Worm (Caenorhabditis elegans) whole organism, late embryonic: ENCODE data around the gene K10H10.10.

Source experiments
- C08G9.2 ChIP-seq: sonication (generic microtip); optimal IDR thresholded peaks from 2 replicates; lab custom pipeline; 2016; ENCODE audit warnings: mild to moderate bottlenecking, missing genetic modification characterization, moderate library complexity, missing compliant biosample characterization
- C38D4.7 ChIP-seq: fragments of 200-800 bp; sonication (Bioruptor generic); optimal IDR thresholded peaks from 2 replicates; lab custom pipeline; 2018; ENCODE audit warnings: mild to moderate bottlenecking, missing genetic modification characterization, moderate library complexity, missing compliant biosample characterization
- K02D7.2 ChIP-seq: sonication (generic microtip); optimal IDR thresholded peaks from 2 replicates; lab custom pipeline; 2017; ENCODE audit warnings: mild to moderate bottlenecking, missing genetic modification characterization, missing compliant biosample characterization
- T23F11.4 ChIP-seq: fragments of 200-800 bp; sonication (Bioruptor generic); optimal IDR thresholded peaks from 2 replicates; lab custom pipeline; 2018; ENCODE audit warnings: mild to moderate bottlenecking, missing genetic modification characterization, missing compliant biosample characterization
- ahr-1 ChIP-seq: sonication (generic microtip); optimal IDR thresholded peaks from 2 replicates; lab custom pipeline; 2016; ENCODE audit warnings: missing genetic modification characterization, missing compliant biosample characterization
- ama-1 ChIP-seq: fragments of 150-350 bp; optimal IDR thresholded peaks from 2 replicates; lab custom pipeline; 2014
- ceh-18 ChIP-seq: sonication (generic microtip); optimal IDR thresholded peaks from 2 replicates; lab custom pipeline; 2016; ENCODE audit warnings: missing genetic modification characterization, missing compliant biosample characterization
- ceh-19 ChIP-seq: fragments of 200-800 bp; sonication (Bioruptor generic); optimal IDR thresholded peaks from 2 replicates; lab custom pipeline; 2018; ENCODE audit warnings: mild to moderate bottlenecking, missing genetic modification characterization, missing compliant biosample characterization
- ceh-2 ChIP-seq: sonication (generic microtip); optimal IDR thresholded peaks from 2 replicates; lab custom pipeline; 2016; ENCODE audit warnings: missing genotype, missing genetic modification characterization, missing compliant biosample characterization
- ceh-24 ChIP-seq: sonication (generic microtip); optimal IDR thresholded peaks from 2 replicates; lab custom pipeline; 2016; ENCODE audit warnings: mild to moderate bottlenecking, missing genetic modification characterization, missing compliant biosample characterization
- ceh-31 ChIP-seq: sonication (generic microtip); optimal IDR thresholded peaks from 2 replicates; lab custom pipeline; 2016; ENCODE audit warnings: missing genetic modification characterization, missing compliant biosample characterization
- ceh-34 ChIP-seq: sonication (generic microtip); optimal IDR thresholded peaks from 2 replicates; lab custom pipeline; 2016; ENCODE audit warnings: mild to moderate bottlenecking, missing genetic modification characterization, missing compliant biosample characterization
- ceh-45 ChIP-seq: fragments of 200-800 bp; sonication (Bioruptor generic); IDR thresholded peaks from 2 replicates; pipeline ENCODE4 v1.3.6; 2022; ENCODE audit warnings: missing genetic modification reagents, missing genetic modification characterization, missing compliant biosample characterization
- ceh-9 ChIP-seq: sonication (generic microtip); optimal IDR thresholded peaks from 2 replicates; lab custom pipeline; 2016; ENCODE audit warnings: mild to moderate bottlenecking, missing genetic modification characterization, inconsistent platforms, missing compliant biosample characterization
- che-1 ChIP-seq: sonication (generic microtip); optimal IDR thresholded peaks from 2 replicates; lab custom pipeline; 2016; ENCODE audit warnings: mild to moderate bottlenecking, missing genetic modification characterization, missing compliant biosample characterization
- dve-1 ChIP-seq: sonication (generic microtip); optimal IDR thresholded peaks from 2 replicates; lab custom pipeline; 2017; ENCODE audit warnings: antibody characterized with exemption, mild to moderate bottlenecking, missing genetic modification characterization, missing compliant biosample characterization
- elt-2 ChIP-seq: sonication (generic microtip); optimal IDR thresholded peaks from 2 replicates; lab custom pipeline; 2016; ENCODE audit warnings: missing genetic modification reagents, missing genetic modification characterization, missing compliant biosample characterization
- elt-4 ChIP-seq: sonication (generic microtip); optimal IDR thresholded peaks from 2 replicates; lab custom pipeline; 2016; ENCODE audit warnings: missing genetic modification characterization, missing compliant biosample characterization
- ets-4 ChIP-seq: sonication (generic microtip); optimal IDR thresholded peaks from 2 replicates; lab custom pipeline; 2016; ENCODE audit warnings: missing genetic modification characterization, missing compliant biosample characterization
- eyg-1 ChIP-seq: sonication (generic microtip); optimal IDR thresholded peaks from 2 replicates; lab custom pipeline; 2016; ENCODE audit warnings: missing genotype, missing genetic modification characterization, missing compliant biosample characterization
- fax-1 ChIP-seq: sonication (generic microtip); optimal IDR thresholded peaks from 2 replicates; lab custom pipeline; 2016; ENCODE audit warnings: missing genotype, missing genetic modification characterization, missing compliant biosample characterization
- hlh-13 ChIP-seq: fragments of 200-800 bp; sonication (Bioruptor generic); optimal IDR thresholded peaks from 2 replicates; lab custom pipeline; 2018; ENCODE audit warnings: mild to moderate bottlenecking, missing genetic modification characterization, missing compliant biosample characterization
- hlh-6 ChIP-seq: sonication (generic microtip); optimal IDR thresholded peaks from 2 replicates; lab custom pipeline; 2016; ENCODE audit warnings: missing genotype, missing genetic modification characterization, missing compliant biosample characterization
- lim-6 ChIP-seq: sonication (generic microtip); optimal IDR thresholded peaks from 2 replicates; lab custom pipeline; 2016; ENCODE audit warnings: missing genetic modification characterization, missing compliant biosample characterization
- lin-11 ChIP-seq: fragments of 200-800 bp; sonication (Bioruptor generic); optimal IDR thresholded peaks from 2 replicates; lab custom pipeline; 2018; ENCODE audit warnings: mild to moderate bottlenecking, missing genetic modification characterization, missing compliant biosample characterization
- mec-3 ChIP-seq: sonication (generic microtip); optimal IDR thresholded peaks from 2 replicates; lab custom pipeline; 2016; ENCODE audit warnings: borderline replicate concordance, missing genetic modification characterization, missing compliant biosample characterization
- nfya-1 ChIP-seq: sonication (generic microtip); optimal IDR thresholded peaks from 2 replicates; lab custom pipeline; 2017; ENCODE audit warnings: missing genetic modification characterization, mild to moderate bottlenecking, missing compliant biosample characterization, antibody characterized with exemption, moderate library complexity
- nhr-11 ChIP-seq: fragments of 150-350 bp; optimal IDR thresholded peaks from 2 replicates; lab custom pipeline; 2014; ENCODE audit warnings: missing biosample characterization, missing genetic modification characterization
- nhr-232 ChIP-seq: sonication (generic microtip); optimal IDR thresholded peaks from 2 replicates; lab custom pipeline; 2016; ENCODE audit warnings: missing genetic modification characterization, missing compliant biosample characterization
- npax-4 ChIP-seq: sonication (generic microtip); optimal IDR thresholded peaks from 2 replicates; lab custom pipeline; 2016; ENCODE audit warnings: missing genetic modification characterization, missing compliant biosample characterization
- pag-3 ChIP-seq: sonication (generic microtip); optimal IDR thresholded peaks from 2 replicates; lab custom pipeline; 2016; ENCODE audit warnings: missing compliant biosample characterization, missing genetic modification characterization, borderline replicate concordance
- pha-2 ChIP-seq: sonication (generic microtip); optimal IDR thresholded peaks from 2 replicates; lab custom pipeline; 2017; ENCODE audit warnings: mild to moderate bottlenecking, missing genetic modification characterization, missing compliant biosample characterization
- pros-1 ChIP-seq: fragments of 150-350 bp; optimal IDR thresholded peaks from 2 replicates; lab custom pipeline; 2014; ENCODE audit warnings: missing biosample characterization, missing genetic modification reagents, missing genetic modification characterization
- ref-2 ChIP-seq: sonication (generic microtip); optimal IDR thresholded peaks from 2 replicates; lab custom pipeline; 2016; ENCODE audit warnings: missing genetic modification characterization, missing compliant biosample characterization
- rnt-1 ChIP-seq: sonication (generic microtip); optimal IDR thresholded peaks from 2 replicates; lab custom pipeline; 2016; ENCODE audit warnings: missing genetic modification characterization, missing compliant biosample characterization
- sdc-2 ChIP-seq: sonication (generic microtip); optimal IDR thresholded peaks from 2 replicates; lab custom pipeline; 2016; ENCODE audit warnings: missing genotype, missing genetic modification characterization, missing compliant biosample characterization
- sox-4 ChIP-seq: sonication (generic microtip); optimal IDR thresholded peaks from 2 replicates; lab custom pipeline; 2017; ENCODE audit warnings: mild to moderate bottlenecking, missing genetic modification characterization, inconsistent platforms, missing compliant biosample characterization
- syd-9 ChIP-seq: sonication (generic microtip); optimal IDR thresholded peaks from 2 replicates; lab custom pipeline; 2016; ENCODE audit warnings: mild to moderate bottlenecking, missing genetic modification characterization, moderate library complexity, missing compliant biosample characterization
- tbx-7 ChIP-seq: sonication (generic microtip); optimal IDR thresholded peaks from 2 replicates; lab custom pipeline; 2016; ENCODE audit warnings: missing genotype, missing genetic modification characterization, missing compliant biosample characterization
- ttx-3 ChIP-seq: sonication (generic microtip); optimal IDR thresholded peaks from 2 replicates; lab custom pipeline; 2016; ENCODE audit warnings: missing genetic modification reagents, missing genetic modification characterization, missing compliant biosample characterization
- unc-42 ChIP-seq: sonication (generic microtip); optimal IDR thresholded peaks from 2 replicates; lab custom pipeline; 2016; ENCODE audit warnings: missing genotype, missing genetic modification characterization, missing compliant biosample characterization
- unc-86 ChIP-seq: sonication (generic microtip); optimal IDR thresholded peaks from 2 replicates; lab custom pipeline; 2016; ENCODE audit warnings: missing genetic modification characterization, missing compliant biosample characterization
- ztf-16 ChIP-seq: sonication (generic microtip); optimal IDR thresholded peaks from 2 replicates; lab custom pipeline; 2017; ENCODE audit warnings: missing genetic modification characterization, missing compliant biosample characterization

Gene K10H10.10

DNA sequence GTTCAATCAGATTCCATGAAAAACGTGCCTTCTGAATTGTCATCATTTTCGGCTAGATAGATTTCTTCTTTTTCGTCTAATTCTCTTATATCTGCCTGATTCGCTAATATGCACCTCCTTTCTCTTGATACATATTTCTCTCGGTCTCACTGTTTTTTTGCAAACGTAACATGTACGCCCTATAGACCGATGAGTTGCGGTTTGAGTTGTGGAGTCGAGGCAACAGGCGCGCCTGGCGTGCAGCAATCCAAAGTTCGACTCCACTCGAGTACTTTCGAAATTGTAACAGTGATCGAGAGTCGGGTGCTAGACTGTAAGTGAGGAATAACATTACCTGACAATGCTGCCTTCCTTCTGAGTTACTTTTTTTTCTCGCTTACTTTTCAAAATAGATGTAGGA is 10.8 kb upstream of the K10H10.10 start (continued):
- peak; percentile 86 for TF ChIP-seq che-1 (tag; lab: Kevin White, UChicago)
- TF ChIP-seq lim-6: no peak
- peak; percentile 43 for TF ChIP-seq ceh-9 (tag; lab: Kevin White, UChicago)
- TF ChIP-seq ceh-34 (tag; lab: Kevin White, UChicago): peak; percentile 86
- peak; percentile 10 for TF ChIP-seq unc-42 (tag; lab: Kevin White, UChicago)
- TF ChIP-seq unc-86 (tag; lab: Kevin White, UChicago): peak; percentile 72
- TF ChIP-seq ceh-45: no peak
- TF ChIP-seq T23F11.4 (GFP tag; lab: Kevin White, UChicago): peak; percentile 74
- no peak for TF ChIP-seq nhr-11 (tag; lab: Kevin White, UChicago)
- TF ChIP-seq K02D7.2 (tag; lab: Kevin White, UChicago): peak; percentile 82
- peak; percentile 81 for TF ChIP-seq sdc-2 (tag; lab: Kevin White, UChicago)
- peak; percentile 83 for TF ChIP-seq ceh-18 (tag; lab: Kevin White, UChicago)
- peak; percentile 77 for TF ChIP-seq nfya-1 (tag; lab: Kevin White, UChicago)
- peak; percentile 82 for TF ChIP-seq C38D4.7
- TF ChIP-seq pha-2 (tag; lab: Kevin White, UChicago): peak; percentile 88
- peak; percentile 91 for TF ChIP-seq hlh-6
- TF ChIP-seq mec-3 (tag; lab: Kevin White, UChicago): peak; percentile 5
- peak; percentile 83 for TF ChIP-seq C08G9.2
- TF ChIP-seq pros-1 (tag; lab: Kevin White, UChicago): peak; percentile 15
- TF ChIP-seq ztf-16 (tag; lab: Kevin White, UChicago): peak; percentile 94
- TF ChIP-seq ahr-1 (tag; lab: Kevin White, UChicago): peak; percentile 74
- peak; percentile 69 for TF ChIP-seq npax-4 (tag; lab: Kevin White, UChicago)
- TF ChIP-seq tbx-7: peak; percentile 53
- peak; percentile 59 for TF ChIP-seq syd-9 (tag; lab: Kevin White, UChicago)
- peak; percentile 75 for TF ChIP-seq hlh-13 (GFP tag; lab: Kevin White, UChicago)
- TF ChIP-seq ceh-19 (GFP tag; lab: Kevin White, UChicago): peak; percentile 82
- peak; percentile 80 for TF ChIP-seq lin-11
- TF ChIP-seq dve-1: peak; percentile 88
- peak; percentile 85 for TF ChIP-seq nhr-232 (tag; lab: Kevin White, UChicago)
- TF ChIP-seq ref-2 (tag; lab: Kevin White, UChicago): peak; percentile 83
- TF ChIP-seq elt-2 (tag; lab: Kevin White, UChicago): peak; percentile 93
- peak; percentile 4 for TF ChIP-seq pag-3
- no peak for TF ChIP-seq ama-1

DNA sequence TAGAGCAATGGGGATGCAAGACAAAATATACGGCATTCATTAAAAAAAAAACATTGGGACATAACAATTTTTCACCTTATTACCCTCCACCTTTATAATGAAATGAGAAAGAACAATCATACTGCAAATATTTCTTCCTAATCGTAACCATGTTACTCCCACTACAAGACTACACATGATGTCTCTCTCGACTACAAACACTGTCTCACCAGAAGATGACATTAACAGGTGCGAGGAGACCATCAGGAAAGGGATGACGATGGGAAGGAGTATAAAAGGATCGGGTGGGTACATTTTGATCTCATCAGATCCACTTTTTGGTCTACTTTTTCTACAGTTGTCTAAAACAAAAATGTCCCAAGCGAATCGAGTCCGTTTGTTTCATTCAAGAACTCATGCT is 9.7 kb upstream of the K10H10.10 start, which contains the start of gene dhs-8:
TSS of gene dhs-8 (plus strand) at position 179 of the 400 bp plus-strand sequence.
- TF ChIP-seq rnt-1 (tag; lab: Kevin White, UChicago): no peak
- no peak for TF ChIP-seq eyg-1 (tag; lab: Kevin White, UChicago)
- TF ChIP-seq ceh-31 (tag; lab: Kevin White, UChicago): no peak
- TF ChIP-seq C08G9.2: no peak
- no peak for TF ChIP-seq fax-1 (tag; lab: Kevin White, UChicago)
- no peak for TF ChIP-seq ets-4 (tag; lab: Kevin White, UChicago)
- no peak for TF ChIP-seq sdc-2 (tag; lab: Kevin White, UChicago)
- no peak for TF ChIP-seq nhr-11 (tag; lab: Kevin White, UChicago)
- no peak for TF ChIP-seq lin-11
- no peak for TF ChIP-seq ceh-2 (tag; lab: Kevin White, UChicago)
- no peak for TF ChIP-seq ttx-3 (tag; lab: Kevin White, UChicago)
- TF ChIP-seq ceh-24 (tag; lab: Kevin White, UChicago): no peak
- TF ChIP-seq sox-4: no peak
- no peak for TF ChIP-seq C38D4.7
- TF ChIP-seq elt-4 (tag; lab: Kevin White, UChicago): no peak
